Worm (Caenorhabditis elegans) whole organism, L1 larva: Measurements from ENCODE around the gene C14C6.3.
A peak's percentile ranks its signal among the peaks of the same experiment; 100 is the strongest.

Experiments used
- C34B4.2 ChIP-seq: sonication (generic microtip); optimal IDR thresholded peaks from 2 replicates; lab custom pipeline; 2017; ENCODE audit warnings: mild to moderate bottlenecking, missing genetic modification characterization, missing compliant biosample characterization
- F16B12.6 ChIP-seq: fragments of 150-350 bp; optimal IDR thresholded peaks from 2 replicates; lab custom pipeline; 2014; ENCODE audit warnings: missing biosample characterization, missing genetic modification characterization
- blmp-1 ChIP-seq: fragments of 150-350 bp; optimal IDR thresholded peaks from 2 replicates; lab custom pipeline; 2014; ENCODE audit warnings: missing biosample characterization, missing genetic modification characterization
- ceh-90 ChIP-seq: sonication (generic microtip); optimal IDR thresholded peaks from 2 replicates; lab custom pipeline; 2016; ENCODE audit warnings: missing genetic modification characterization, missing compliant biosample characterization
- dsc-1 ChIP-seq: sonication (generic microtip); optimal IDR thresholded peaks from 2 replicates; lab custom pipeline; 2016; ENCODE audit warnings: mild to moderate bottlenecking, missing genetic modification characterization, missing compliant biosample characterization
- egl-13 ChIP-seq: sonication (generic microtip); optimal IDR thresholded peaks from 2 replicates; lab custom pipeline; 2016; ENCODE audit warnings: missing genotype, missing genetic modification reagents, missing genetic modification characterization, missing compliant biosample characterization
- hlh-17 ChIP-seq: fragments of 200-800 bp; sonication (Bioruptor generic); optimal IDR thresholded peaks from 2 replicates; lab custom pipeline; 2018; ENCODE audit warnings: missing genetic modification characterization, mild to moderate bottlenecking, missing compliant biosample characterization, moderate library complexity, borderline replicate concordance
- hpl-2 ChIP-seq: fragments of 150-350 bp; optimal IDR thresholded peaks from 2 replicates; lab custom pipeline; 2014; ENCODE audit warnings: missing biosample characterization, missing genetic modification reagents, missing genetic modification characterization
- irx-1 ChIP-seq: sonication (generic microtip); optimal IDR thresholded peaks from 2 replicates; lab custom pipeline; 2016; ENCODE audit warnings: missing genetic modification characterization, missing compliant biosample characterization
- isw-1 ChIP-seq: fragments of 200-800 bp; sonication (Bioruptor generic); IDR thresholded peaks from 2 replicates; pipeline ENCODE4 v1.3.6; 2022; ENCODE audit warnings: missing genetic modification characterization, missing compliant biosample characterization
- lin-13 ChIP-seq: fragments of 150-350 bp; optimal IDR thresholded peaks from 2 replicates; lab custom pipeline; 2014; ENCODE audit warnings: missing biosample characterization, missing genetic modification reagents, missing genetic modification characterization
- lin-15B ChIP-seq: fragments of 150-350 bp; sonication (generic microtip); optimal IDR thresholded peaks from 3 replicates; lab custom pipeline; 2014; ENCODE audit warnings: missing biosample characterization, missing genetic modification characterization
- lin-35 ChIP-seq, 2 experiments: fragments of 150-350 bp; optimal IDR thresholded peaks; 2 replicates each; lab custom pipeline; 2014; ENCODE audit warnings: missing biosample characterization in 2 of 2, missing genetic modification characterization in 2 of 2, missing genetic modification reagents in 2 of 2
- lsy-2 ChIP-seq, 2 experiments: fragments of 150-350 bp; optimal IDR thresholded peaks; 2 replicates each; lab custom pipeline; 2014; ENCODE audit warnings: missing biosample characterization in 2 of 2, missing genetic modification characterization in 2 of 2
- mab-9 ChIP-seq: fragments of 200-800 bp; sonication (Bioruptor generic); IDR thresholded peaks from 2 replicates; pipeline ENCODE4 v1.3.6; 2022; ENCODE audit warnings: missing genetic modification reagents, missing genetic modification characterization, missing compliant biosample characterization
- mdl-1 ChIP-seq, 2 experiments: fragments of 150-350 bp; optimal IDR thresholded peaks; 2 replicates each; lab custom pipeline; 2014 to 2017; ENCODE audit warnings: missing biosample characterization in 2 of 2, missing genetic modification characterization in 2 of 2, inconsistent platforms in 1 of 2
- mef-2 ChIP-seq: fragments of 150-350 bp; optimal IDR thresholded peaks from 2 replicates; lab custom pipeline; 2014; ENCODE audit warnings: missing biosample characterization, missing genetic modification characterization
- mep-1 ChIP-seq: fragments of 150-350 bp; optimal IDR thresholded peaks from 2 replicates; lab custom pipeline; 2014; ENCODE audit warnings: missing biosample characterization, missing genetic modification characterization
- nhr-11 ChIP-seq: fragments of 150-350 bp; optimal IDR thresholded peaks from 2 replicates; lab custom pipeline; 2014; ENCODE audit warnings: missing biosample characterization, missing genetic modification characterization
- nhr-12 ChIP-seq: sonication (generic microtip); optimal IDR thresholded peaks from 2 replicates; lab custom pipeline; 2017; ENCODE audit warnings: missing biosample characterization, missing genetic modification characterization
- nhr-19 ChIP-seq: fragments of 200-800 bp; sonication (Bioruptor generic); conservative IDR thresholded peaks from 2 replicates; pipeline ENCODE4 v1.3.6; 2022; ENCODE audit warnings: missing genetic modification characterization, missing compliant biosample characterization
- nhr-20 ChIP-seq: sonication (generic microtip); optimal IDR thresholded peaks from 2 replicates; lab custom pipeline; 2016; ENCODE audit warnings: mild to moderate bottlenecking, missing genetic modification characterization, missing compliant biosample characterization
- nhr-76 ChIP-seq: sonication (generic microtip); optimal IDR thresholded peaks from 2 replicates; lab custom pipeline; 2017; ENCODE audit warnings: missing biosample characterization, missing genetic modification characterization
- nhr-84 ChIP-seq: sonication (generic microtip); optimal IDR thresholded peaks from 2 replicates; lab custom pipeline; 2017; ENCODE audit warnings: missing biosample characterization, missing genetic modification characterization
- nhr-85 ChIP-seq: sonication (generic microtip); peaks from one replicate; lab custom pipeline; 2016; ENCODE audit warnings: missing genetic modification characterization, inconsistent platforms, missing compliant biosample characterization
- pag-3 ChIP-seq: sonication (generic microtip); optimal IDR thresholded peaks from 2 replicates; lab custom pipeline; 2017; ENCODE audit warnings: missing genetic modification characterization, mild to moderate bottlenecking, missing compliant biosample characterization, antibody characterized with exemption, borderline replicate concordance; ENCODE audit not compliant: insufficient read depth
- pax-3 ChIP-seq: fragments of 200-800 bp; sonication (Bioruptor generic); optimal IDR thresholded peaks from 2 replicates; lab custom pipeline; 2018; ENCODE audit warnings: mild to moderate bottlenecking, missing genetic modification characterization, moderate library complexity, missing compliant biosample characterization
- pqm-1 ChIP-seq: sonication (generic microtip); optimal IDR thresholded peaks from 3 replicates; lab custom pipeline; 2017; ENCODE audit warnings: missing biosample characterization, missing genetic modification characterization
- snpc-4 ChIP-seq: fragments of 150-350 bp; optimal IDR thresholded peaks from 2 replicates; lab custom pipeline; 2014; ENCODE audit warnings: missing biosample characterization, missing genetic modification characterization
- snu-23 ChIP-seq: sonication (generic microtip); optimal IDR thresholded peaks from 2 replicates; lab custom pipeline; 2016; ENCODE audit warnings: missing genetic modification characterization, missing compliant biosample characterization
- sox-4 ChIP-seq: sonication (generic microtip); optimal IDR thresholded peaks from 2 replicates; lab custom pipeline; 2016; ENCODE audit warnings: missing genetic modification characterization, missing compliant biosample characterization
- sptf-1 ChIP-seq: fragments of 150-350 bp; optimal IDR thresholded peaks from 2 replicates; lab custom pipeline; 2014; ENCODE audit warnings: missing biosample characterization, missing genetic modification characterization
- sup-37 ChIP-seq: fragments of 200-800 bp; sonication (Bioruptor generic); optimal IDR thresholded peaks from 2 replicates; lab custom pipeline; 2018; ENCODE audit warnings: mild to moderate bottlenecking, missing genetic modification characterization, missing compliant biosample characterization
- swsn-7 ChIP-seq: sonication (generic microtip); optimal IDR thresholded peaks from 2 replicates; lab custom pipeline; 2016; ENCODE audit warnings: missing genetic modification characterization, missing compliant biosample characterization
- unc-130 ChIP-seq: fragments of 150-350 bp; optimal IDR thresholded peaks from 2 replicates; lab custom pipeline; 2017; ENCODE audit warnings: missing biosample characterization, missing genetic modification characterization, inconsistent platforms
- unc-30 ChIP-seq: sonication (generic microtip); optimal IDR thresholded peaks from 2 replicates; lab custom pipeline; 2017; ENCODE audit warnings: missing biosample characterization, missing genetic modification characterization
- unc-98 ChIP-seq: fragments of 200-800 bp; sonication (Bioruptor generic); IDR thresholded peaks from 2 replicates; pipeline ENCODE4 v1.3.6; 2022; ENCODE audit warnings: missing genetic modification characterization, missing compliant biosample characterization
- xbp-1 ChIP-seq: sonication (generic microtip); optimal IDR thresholded peaks from 2 replicates; lab custom pipeline; 2016; ENCODE audit warnings: missing genetic modification characterization, missing compliant biosample characterization
- zag-1 ChIP-seq: fragments of 150-350 bp; optimal IDR thresholded peaks from 2 replicates; lab custom pipeline; 2014; ENCODE audit warnings: missing biosample characterization, missing genetic modification characterization

The C14C6.3 gene

DNA sequence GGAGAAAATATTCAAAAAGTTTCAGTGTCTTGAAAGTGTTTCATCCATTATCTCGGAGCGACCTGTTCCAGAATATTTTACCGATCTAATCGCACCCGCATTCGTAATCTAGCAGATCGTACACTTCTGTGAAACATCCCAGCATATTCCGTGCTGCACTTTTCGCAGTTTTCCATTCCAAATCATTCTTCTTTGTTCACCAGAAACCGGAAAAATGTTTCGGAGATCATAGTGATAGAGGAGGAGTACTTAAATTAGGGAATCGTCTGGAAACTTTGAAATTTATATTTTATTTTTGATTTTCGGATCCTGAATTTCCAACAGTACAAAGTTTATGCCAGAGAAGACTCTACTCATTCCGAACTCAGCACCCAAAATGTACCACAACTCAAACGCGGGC is 42.2 kb downstream of the C14C6.3 start, which contains the start of gene K06H6.2:
Gene K06H6.2, plus strand, starts transcription at position 301 of the 400 bp plus-strand sequence.
- TF ChIP-seq ceh-90 (tag; lab: Kevin White, UChicago) = no peak
- TF ChIP-seq lsy-2 (tag; optimal IDR thresholded peaks at IDR 0.05; lab: Kevin White, UChicago) = no peak
- no peak for TF ChIP-seq pag-3 (tag; lab: Kevin White, UChicago)
- no peak for TF ChIP-seq lin-13 (GFP tag; lab: Kevin White, UChicago)
- no peak for TF ChIP-seq unc-30 (tag; lab: Kevin White, UChicago)
- no peak for TF ChIP-seq nhr-85 (tag; lab: Kevin White, UChicago)
- no peak for TF ChIP-seq lin-35 (GFP tag; optimal IDR thresholded peaks at IDR 0.05; lab: Kevin White, UChicago)
- no peak for TF ChIP-seq sox-4 (tag; lab: Kevin White, UChicago)
- no peak for TF ChIP-seq irx-1 (tag; lab: Kevin White, UChicago)
- TF ChIP-seq unc-130 (tag; lab: Kevin White, UChicago) = no peak
- no peak for TF ChIP-seq pqm-1 (tag; lab: Kevin White, UChicago)
- TF ChIP-seq nhr-20 (tag; lab: Kevin White, UChicago) = no peak
- no peak for TF ChIP-seq zag-1 (tag; lab: Kevin White, UChicago)

DNA sequence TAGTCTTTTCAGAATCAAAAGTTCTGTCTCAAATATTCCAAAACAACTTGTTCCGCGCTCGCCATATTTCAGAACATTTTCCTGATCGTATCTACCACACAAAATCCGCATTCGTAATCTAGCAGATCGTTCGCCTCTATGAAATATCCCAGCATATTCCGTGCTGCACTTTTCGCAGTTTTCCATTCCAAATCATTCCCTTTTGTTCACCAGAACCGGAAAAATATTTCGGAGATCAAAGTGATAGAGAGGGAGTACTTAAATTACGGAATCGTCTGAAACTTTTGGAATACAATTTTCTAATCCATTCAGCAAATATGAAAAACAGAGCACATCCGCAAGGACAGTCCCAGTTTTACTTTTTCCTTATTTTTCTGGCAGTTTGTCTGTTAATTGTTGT is 44.5 kb downstream of the C14C6.3 start, which contains the start of gene K06H6.1:
Gene K06H6.1, plus strand, starts transcription at position 301 of the 400 bp plus-strand sequence.
- TF ChIP-seq xbp-1 (no peak), nhr-11 (tag; lab: Kevin White, UChicago) (no peak), nhr-84 (tag; lab: Kevin White, UChicago) (no peak), sptf-1 (no peak), swsn-7 (tag; lab: Kevin White, UChicago) (no peak), mab-9 (GFP tag; lab: Robert Waterston, UW) (no peak), mdl-1 (tag; optimal IDR thresholded peaks at IDR 0.05; lab: Kevin White, UChicago) (no peak), nhr-19 (no peak), nhr-76 (tag; lab: Kevin White, UChicago) (no peak), snpc-4 (tag; lab: Kevin White, UChicago) (no peak), blmp-1 (no peak), mep-1 (no peak), snu-23 (no peak), lin-15B (tag; lab: Kevin White, UChicago) (no peak)

DNA sequence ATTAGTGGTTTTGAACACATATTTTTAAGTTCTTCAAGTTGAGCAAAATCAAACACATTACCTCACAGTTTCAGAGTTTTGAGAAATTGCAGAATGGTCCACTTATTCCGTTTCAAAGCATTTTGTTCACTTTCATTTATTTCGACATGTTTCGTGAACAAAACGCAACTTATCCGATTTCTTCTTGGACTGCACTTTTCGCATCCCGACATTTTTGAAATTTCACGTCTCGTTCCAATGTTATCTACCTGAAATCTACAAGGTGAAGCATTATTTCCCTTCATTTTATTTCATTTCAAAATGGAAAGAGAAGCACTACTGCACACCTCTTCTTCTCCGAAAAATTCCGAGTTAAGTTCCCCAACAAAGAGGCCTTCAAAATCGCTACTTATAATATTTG is 46.9 kb downstream of the C14C6.3 start, which contains the start of gene ZK488.6:
Gene ZK488.6, plus strand, starts transcription at position 301 of the 400 bp plus-strand sequence.
- 0 out of 2 replicates have a peak, but pooled peaks have one; percentile 22 for TF ChIP-seq unc-98
- TF ChIP-seq F16B12.6 (tag; lab: Kevin White, UChicago) = no peak

DNA sequence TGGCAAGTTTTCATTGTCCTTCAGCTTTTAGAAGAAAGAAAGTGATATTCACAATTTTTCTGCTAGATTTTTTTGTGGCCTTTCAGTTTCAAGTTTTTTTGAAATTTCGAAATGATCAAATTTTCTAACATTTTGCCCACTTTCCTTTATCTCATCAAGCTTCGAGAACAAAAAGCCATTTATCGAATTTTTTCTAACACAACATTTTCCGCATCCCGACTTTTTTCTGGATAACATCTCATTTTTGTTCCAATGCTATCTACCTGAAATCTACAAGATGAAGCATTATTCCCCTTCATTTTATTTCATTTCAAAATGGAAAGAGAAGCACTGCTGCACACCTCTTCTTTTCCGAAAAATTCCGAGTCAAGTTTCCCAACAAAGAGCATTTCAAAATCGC is 49.7 kb downstream of the C14C6.3 start, which contains the start of gene ZK488.5:
Gene ZK488.5, plus strand, starts transcription at position 301 of the 400 bp plus-strand sequence.
- no peak for TF ChIP-seq hpl-2 (GFP tag; lab: Kevin White, UChicago)
- no peak for TF ChIP-seq nhr-84 (tag; lab: Kevin White, UChicago)
- TF ChIP-seq nhr-76 (tag; lab: Kevin White, UChicago) = no peak
- TF ChIP-seq dsc-1 = no peak
- no peak for TF ChIP-seq pax-3 (tag; lab: Kevin White, UChicago)
- TF ChIP-seq egl-13 (tag; lab: Kevin White, UChicago) = no peak
- no peak for TF ChIP-seq isw-1 (GFP tag; lab: Robert Waterston, UW)
- TF ChIP-seq sup-37 (GFP tag; lab: Kevin White, UChicago) = no peak
- TF ChIP-seq mef-2 = no peak
- no peak for TF ChIP-seq C34B4.2
- TF ChIP-seq snpc-4 (tag; lab: Kevin White, UChicago) = no peak
- TF ChIP-seq hlh-17 (GFP tag; lab: Kevin White, UChicago) = no peak
- no peak for TF ChIP-seq nhr-12
